Worm (Caenorhabditis elegans): Measurements from ENCODE around the gene Y69A2AR.25.

The Y69A2AR.25 gene

DNA sequence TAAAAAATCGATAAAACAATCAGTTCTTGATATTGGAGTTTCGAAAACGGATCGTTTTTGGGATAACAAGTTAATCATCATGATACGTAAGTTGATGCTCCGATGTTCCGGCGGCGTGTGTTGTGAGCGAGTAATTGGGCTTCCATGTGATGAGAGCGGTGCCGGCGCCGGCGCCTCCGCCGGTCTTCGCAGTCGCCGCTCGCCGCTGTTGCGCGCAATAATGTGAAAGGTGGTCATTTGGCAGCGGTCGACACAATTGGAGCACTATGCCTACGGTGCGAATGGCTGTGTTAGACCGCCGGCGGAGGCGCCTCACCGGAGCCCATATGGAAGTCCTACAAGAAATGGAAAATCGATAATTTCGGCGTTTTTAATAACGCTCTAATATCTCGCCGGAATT, 16.3 kb downstream of the Y69A2AR.25 start:
- no peak for TF ChIP-seq nhr-179 (tag; optimal IDR thresholded peaks at IDR 0.05)
- peak; percentile 59; the same call in 1 of the 2 replicates for TF ChIP-seq egrh-3 (GFP tag; IDR thresholded peaks at IDR 0.05)
- TF ChIP-seq lag-1 (GFP tag; IDR thresholded peaks at IDR 0.05) = no peak

DNA sequence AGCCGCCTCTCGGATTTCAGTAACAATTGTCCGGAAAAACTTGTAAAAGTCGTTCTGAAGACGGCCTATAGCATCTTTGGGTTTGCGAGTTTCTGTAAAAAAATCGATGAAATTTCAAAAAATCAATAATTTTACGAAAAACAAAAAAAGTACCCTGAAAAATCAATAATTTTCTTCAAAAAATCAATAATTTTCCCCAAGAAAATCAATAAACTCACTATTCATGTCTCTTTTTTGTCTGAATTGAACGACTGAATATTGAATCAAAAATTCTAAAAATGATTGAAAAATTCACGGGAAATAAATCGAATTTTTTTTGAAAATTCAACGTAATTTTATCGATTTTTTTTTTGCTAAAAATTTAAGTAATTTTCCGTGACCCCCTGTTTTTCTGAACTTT, 16.7 kb downstream of the Y69A2AR.25 start, which contains the start of gene Y69A2AR.23:
Gene Y69A2AR.23, minus strand, starts transcription at position 267 of the 400 bp plus-strand sequence.
- TF ChIP-seq F22D6.2 (tag; optimal IDR thresholded peaks at IDR 0.05) = no peak
- TF ChIP-seq Y79H2A.3 (GFP tag; conservative IDR thresholded peaks at IDR 0.05) = no peak
- no peak for TF ChIP-seq tlf-1 (GFP tag; optimal IDR thresholded peaks at IDR 0.05)
- TF ChIP-seq ztf-28 (GFP tag; IDR thresholded peaks at IDR 0.05) = no peak
- TF ChIP-seq hmg-20 (GFP tag; IDR thresholded peaks at IDR 0.05) = no peak
- TF ChIP-seq ceh-58 (GFP tag; IDR thresholded peaks at IDR 0.05) = no peak
- TF ChIP-seq F33H1.4 (GFP tag; IDR thresholded peaks at IDR 0.05) = no peak
- TF ChIP-seq D2030.7 (GFP tag; IDR thresholded peaks at IDR 0.05) = no peak
- TF ChIP-seq zfh-2 (GFP tag; conservative IDR thresholded peaks at IDR 0.05) = no peak
- no peak for TF ChIP-seq somi-1 (GFP tag; optimal IDR thresholded peaks at IDR 0.05)
- TF ChIP-seq lin-26 (GFP tag; IDR thresholded peaks at IDR 0.05) = no peak
- TF ChIP-seq let-526 (GFP tag; IDR thresholded peaks at IDR 0.05) = no peak
- no peak for TF ChIP-seq nhr-90 (tag; optimal IDR thresholded peaks at IDR 0.05)

DNA sequence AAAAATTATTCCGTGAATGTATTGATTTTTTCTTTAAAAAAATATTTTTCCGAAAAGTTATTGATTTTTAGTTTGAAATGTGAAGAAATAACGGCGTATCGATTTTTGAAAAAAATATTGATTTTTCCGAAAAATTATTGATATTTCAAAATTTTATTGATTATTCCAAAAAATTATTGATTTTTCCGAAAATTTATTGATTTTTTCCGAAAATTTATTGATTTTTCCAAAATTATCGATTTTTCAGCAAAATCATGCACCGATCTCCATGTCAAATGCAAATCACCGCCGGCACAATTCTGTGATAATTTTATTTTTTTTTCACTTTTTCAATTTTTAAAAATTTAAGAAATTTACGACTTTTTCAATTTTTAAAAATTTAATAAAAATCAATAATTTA, 18.6 kb downstream of the Y69A2AR.25 start:
- TF ChIP-seq cebp-1 (GFP tag; IDR thresholded peaks at IDR 0.05) (no peak), cebp-1 (tag; optimal IDR thresholded peaks at IDR 0.05) (no peak), hmg-1.2 (GFP tag; IDR thresholded peaks at IDR 0.05) (no peak), tbp1 (GFP tag; optimal IDR thresholded peaks at IDR 0.05) (no peak), sea-2 (GFP tag; IDR thresholded peaks at IDR 0.05) (no peak), K11D2.4 (GFP tag; IDR thresholded peaks at IDR 0.05) (no peak), sdz-38 (tag; optimal IDR thresholded peaks at IDR 0.05) (no peak), gei-17 (GFP tag; optimal IDR thresholded peaks at IDR 0.05) (no peak), snpc-1.3 (tag; optimal IDR thresholded peaks at IDR 0.05; ENCODE audit: insufficient read depth) (no peak), cebp-2 (GFP tag; IDR thresholded peaks at IDR 0.05) (no peak), Y67H2A.10 (GFP tag; conservative IDR thresholded peaks at IDR 0.05) (no peak), F23B12.7 (tag; optimal IDR thresholded peaks at IDR 0.05; ENCODE audit: insufficient read depth) (no peak), rec-8 (tag; optimal IDR thresholded peaks at IDR 0.05) (no peak), hlh-12 (tag; optimal IDR thresholded peaks at IDR 0.05) (no peak), zfh-2 (GFP tag; conservative IDR thresholded peaks at IDR 0.05) (no peak), somi-1 (GFP tag; optimal IDR thresholded peaks at IDR 0.05) (no peak), T07F8.4 (tag; optimal IDR thresholded peaks at IDR 0.05) (no peak), bed-2 (GFP tag; IDR thresholded peaks at IDR 0.05) (no peak)

DNA sequence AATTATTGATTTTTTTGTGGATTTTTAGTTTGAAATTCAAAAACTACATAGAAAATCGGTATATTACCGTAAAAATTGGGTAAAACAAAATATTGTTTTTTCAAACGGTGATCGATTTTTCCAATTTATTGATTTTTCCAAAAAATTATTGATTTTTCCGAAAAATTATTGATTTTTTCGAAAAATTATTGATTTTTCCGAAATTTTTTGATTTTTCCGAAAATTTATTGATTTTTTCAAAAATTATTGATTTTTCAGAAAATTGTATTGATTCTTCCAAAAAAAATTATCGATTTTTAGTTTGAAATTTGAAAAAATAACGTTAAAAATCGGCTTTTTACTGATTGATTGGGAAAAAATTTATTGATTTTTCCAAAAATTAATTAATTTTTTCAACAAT, 19.4 kb downstream of the Y69A2AR.25 start:
- TF ChIP-seq madf-8 (GFP tag; conservative IDR thresholded peaks at IDR 0.05) = no peak
- TF ChIP-seq nhr-80 (tag; optimal IDR thresholded peaks at IDR 0.05) = no peak
- no peak for TF ChIP-seq nfya-1 (tag; optimal IDR thresholded peaks at IDR 0.05; ENCODE audit: borderline replicate concordance, insufficient read depth)
- no peak for TF ChIP-seq K12H6.12 (tag; optimal IDR thresholded peaks at IDR 0.05)
- TF ChIP-seq unc-62 (GFP tag; optimal IDR thresholded peaks at IDR 0.05) = no peak
- TF ChIP-seq ceh-58 (GFP tag; IDR thresholded peaks at IDR 0.05) = no peak
- no peak for TF ChIP-seq ceh-40 (GFP tag; IDR thresholded peaks at IDR 0.05)

All from whole organism, young adult.